Worm (Caenorhabditis elegans): ENCODE results near the gene nhr-209.

nhr-209 gene

ce11 chrV:12086934-12087333 is 11.0 kb upstream of the nhr-209 start, which contains the start of gene gana-1:
Gene gana-1, plus strand, starts transcription at chrV:12087234.
- no peak for TF ChIP-seq D1046.2 (GFP tag; IDR thresholded peaks at IDR 0.05)
- TF ChIP-seq mdl-1 (tag; optimal IDR thresholded peaks at IDR 0.05): no peak

- no peak for TF ChIP-seq nhr-102 (tag; optimal IDR thresholded peaks at IDR 0.05)
- TF ChIP-seq ceh-44 (GFP tag; IDR thresholded peaks at IDR 0.05): no peak
- no peak for TF ChIP-seq ceh-20 (GFP tag; IDR thresholded peaks at IDR 0.05)
- TF ChIP-seq arid-1 (GFP tag; conservative IDR thresholded peaks at IDR 0.05): no peak
- no peak for TF ChIP-seq zip-2 (tag; optimal IDR thresholded peaks at IDR 0.05)
- TF ChIP-seq unc-130 (GFP tag; optimal IDR thresholded peaks at IDR 0.05): no peak
- TF ChIP-seq hlh-11 (tag; optimal IDR thresholded peaks at IDR 0.05): no peak
- TF ChIP-seq lin-15B (tag; optimal IDR thresholded peaks at IDR 0.05): no peak
- TF ChIP-seq sdz-12 (GFP tag; optimal IDR thresholded peaks at IDR 0.05): no peak
- no peak for TF ChIP-seq F37D6.2 (tag; optimal IDR thresholded peaks at IDR 0.05)
- TF ChIP-seq fos-1 (tag; optimal IDR thresholded peaks at IDR 0.05): no peak
- no peak for TF ChIP-seq nhr-111 (GFP tag; optimal IDR thresholded peaks at IDR 0.05)
- no peak for TF ChIP-seq mxl-3 (GFP tag; optimal IDR thresholded peaks at IDR 0.05)
Observed at ce11 chrV:12088773-12089172, 9.2 kb upstream of the nhr-209 start, which contains the start of gene R07B7.12. Gene R07B7.12, plus strand, starts transcription at chrV:12089073.

- TF ChIP-seq nhr-6 (tag; optimal IDR thresholded peaks at IDR 0.05) (peak; percentile 79), ceh-62 (tag; optimal IDR thresholded peaks at IDR 0.05) (no peak), nhr-77 (tag; optimal IDR thresholded peaks at IDR 0.05) (peak; percentile 42), mep-1 (tag; optimal IDR thresholded peaks at IDR 0.05) (peak; percentile 44), saeg-2 (GFP tag; IDR thresholded peaks at IDR 0.05) (no peak), ces-1 (GFP tag; optimal IDR thresholded peaks at IDR 0.05) (no peak), php-3 (GFP tag; IDR thresholded peaks at IDR 0.05) (no peak), mdl-1 (tag; optimal IDR thresholded peaks at IDR 0.05) (peak in 1 of 2 experiments; percentile 61), ceh-20 (GFP tag; IDR thresholded peaks at IDR 0.05) (no peak), Y105C5A.15 (GFP tag; IDR thresholded peaks at IDR 0.05) (no peak), mxl-2 (GFP tag; conservative IDR thresholded peaks at IDR 0.05) (no peak), hlh-11 (tag; optimal IDR thresholded peaks at IDR 0.05) (peak; percentile 63), hif-1 (tag; optimal IDR thresholded peaks at IDR 0.05) (no peak), dve-1 (tag; optimal IDR thresholded peaks at IDR 0.05; ENCODE audit: insufficient read depth) (peak; percentile 51), lin-15B (tag; optimal IDR thresholded peaks at IDR 0.05) (no peak), dmd-6 (GFP tag; IDR thresholded peaks at IDR 0.05) (peak; percentile 74), F49E8.2 (tag; optimal IDR thresholded peaks at IDR 0.05; ENCODE audit: borderline replicate concordance) (no peak), mxl-3 (GFP tag; optimal IDR thresholded peaks at IDR 0.05) (peak; percentile 11), daf-16 (GFP tag; optimal IDR thresholded peaks at IDR 0.05) (no peak), daf-16 (tag; optimal IDR thresholded peaks at IDR 0.05) (peak; percentile 84), hlh-30 (tag; optimal IDR thresholded peaks at IDR 0.05; ENCODE audit: insufficient read depth) (peak; percentile 52), pqm-1 (tag; optimal IDR thresholded peaks at IDR 0.05) (peak; percentile 52), tag-97 (GFP tag; IDR thresholded peaks at IDR 0.05) (no peak), ctbp-1 (GFP tag; IDR thresholded peaks at IDR 0.05) (no peak), daf-8 (GFP tag; IDR thresholded peaks at IDR 0.05) (no peak), unc-39 (tag; optimal IDR thresholded peaks at IDR 0.05) (no peak), lin-38 (GFP tag; IDR thresholded peaks at IDR 0.05) (no peak), gei-8 (GFP tag; optimal IDR thresholded peaks at IDR 0.05) (no peak), attf-4 (tag; optimal IDR thresholded peaks at IDR 0.05) (no peak), ceh-44 (GFP tag; IDR thresholded peaks at IDR 0.05) (no peak), unc-62 (GFP tag; optimal IDR thresholded peaks at IDR 0.05 in 1 of 2) (peak in 1 of 2 experiments; percentile 98), unc-62 (tag; optimal IDR thresholded peaks at IDR 0.05) (no peak), sdz-12 (GFP tag; optimal IDR thresholded peaks at IDR 0.05) (no peak), nhr-28 (tag; optimal IDR thresholded peaks at IDR 0.05) (peak; percentile 98), nhr-102 (tag; optimal IDR thresholded peaks at IDR 0.05) (peak; percentile 40)
Observed at ce11 chrV:12091759-12092158, 6.2 kb upstream of the nhr-209 start, which contains the start of gene nhr-206. Gene nhr-206, plus strand, starts transcription at chrV:12092006.

Data from whole organism, L4 larva.